Worm (Caenorhabditis elegans) whole organism, L1 larva: ENCODE data around the gene Y17D7B.2.

ENCODE experiments used
- C04F5.9 ChIP-seq: sonication (generic microtip); optimal IDR thresholded peaks from 2 replicates; lab custom pipeline; 2016; ENCODE audit warnings: missing genetic modification characterization, missing compliant biosample characterization
- F16B12.6 ChIP-seq: fragments of 150-350 bp; optimal IDR thresholded peaks from 2 replicates; lab custom pipeline; 2014; ENCODE audit warnings: missing biosample characterization, missing genetic modification characterization
- aha-1 ChIP-seq: fragments of 150-350 bp; optimal IDR thresholded peaks from 2 replicates; lab custom pipeline; 2014; ENCODE audit warnings: missing biosample characterization, missing genetic modification characterization
- aly-2 ChIP-seq: fragments of 150-350 bp; optimal IDR thresholded peaks from 2 replicates; lab custom pipeline; 2014; ENCODE audit warnings: missing biosample characterization, missing genetic modification characterization
- ama-1 ChIP-seq: fragments of 150-350 bp; optimal IDR thresholded peaks from 2 replicates; lab custom pipeline; 2014
- blmp-1 ChIP-seq: fragments of 150-350 bp; optimal IDR thresholded peaks from 2 replicates; lab custom pipeline; 2014; ENCODE audit warnings: missing biosample characterization, missing genetic modification characterization
- ceh-82 ChIP-seq, 3 experiments: fragments of 150-350 bp in 1 of 3; sonication (generic microtip) in 2 of 3; optimal IDR thresholded peaks; 2 replicates each; lab custom pipeline; 2014 to 2017; ENCODE audit warnings: missing biosample characterization in 3 of 3, missing genetic modification characterization in 3 of 3
- ceh-88 ChIP-seq: fragments of 200-800 bp; sonication (Bioruptor generic); IDR thresholded peaks from 2 replicates; pipeline ENCODE4 v1.3.6; 2022; ENCODE audit warnings: missing genetic modification characterization, missing compliant biosample characterization
- ceh-90 ChIP-seq: sonication (generic microtip); optimal IDR thresholded peaks from 2 replicates; lab custom pipeline; 2016; ENCODE audit warnings: missing genetic modification characterization, missing compliant biosample characterization
- efl-1 ChIP-seq, 4 experiments: fragments of 150-350 bp; optimal IDR thresholded peaks in 3 of 4; peaks in 1 of 4; 1 replicate in 1 of 4; 2 replicates in 3 of 4; lab custom pipeline; 2014; ENCODE audit warnings: missing biosample characterization in 2 of 4, missing genetic modification characterization in 2 of 4, missing genetic modification reagents in 2 of 4
- egl-13 ChIP-seq: sonication (generic microtip); optimal IDR thresholded peaks from 2 replicates; lab custom pipeline; 2016; ENCODE audit warnings: missing genotype, missing genetic modification reagents, missing genetic modification characterization, missing compliant biosample characterization
- egl-27 ChIP-seq, 2 experiments: fragments of 150-350 bp in 1 of 2; sonication (generic microtip); optimal IDR thresholded peaks; 3 replicates each; lab custom pipeline; 2017 to 2018; ENCODE audit warnings: missing biosample characterization in 2 of 2, missing genetic modification characterization in 2 of 2, missing genetic modification reagents in 2 of 2
- ets-5 ChIP-seq: fragments of 200-800 bp; sonication (Bioruptor generic); IDR thresholded peaks from 2 replicates; pipeline ENCODE4 v1.3.6; 2022; ENCODE audit warnings: missing genetic modification characterization, missing compliant biosample characterization
- fkh-10 ChIP-seq: sonication (generic microtip); optimal IDR thresholded peaks from 2 replicates; lab custom pipeline; 2017; ENCODE audit warnings: missing biosample characterization, missing genetic modification reagents, missing genetic modification characterization
- jun-1 ChIP-seq: fragments of 150-350 bp; optimal IDR thresholded peaks from 2 replicates; lab custom pipeline; 2014; ENCODE audit warnings: missing biosample characterization, missing genetic modification reagents, missing genetic modification characterization
- lin-15B ChIP-seq: fragments of 150-350 bp; sonication (generic microtip); optimal IDR thresholded peaks from 3 replicates; lab custom pipeline; 2014; ENCODE audit warnings: missing biosample characterization, missing genetic modification characterization
- lir-3 ChIP-seq: sonication (generic microtip); optimal IDR thresholded peaks from 2 replicates; lab custom pipeline; 2016; ENCODE audit warnings: mild to moderate bottlenecking, missing genetic modification characterization, moderate library complexity, missing compliant biosample characterization; ENCODE audit not compliant: poor library complexity
- lsy-2 ChIP-seq, 2 experiments: fragments of 150-350 bp; optimal IDR thresholded peaks; 2 replicates each; lab custom pipeline; 2014; ENCODE audit warnings: missing biosample characterization in 2 of 2, missing genetic modification characterization in 2 of 2
- mab-9 ChIP-seq: fragments of 200-800 bp; sonication (Bioruptor generic); IDR thresholded peaks from 2 replicates; pipeline ENCODE4 v1.3.6; 2022; ENCODE audit warnings: missing genetic modification reagents, missing genetic modification characterization, missing compliant biosample characterization
- mef-2 ChIP-seq: fragments of 150-350 bp; optimal IDR thresholded peaks from 2 replicates; lab custom pipeline; 2014; ENCODE audit warnings: missing biosample characterization, missing genetic modification characterization
- mep-1 ChIP-seq: fragments of 150-350 bp; optimal IDR thresholded peaks from 2 replicates; lab custom pipeline; 2014; ENCODE audit warnings: missing biosample characterization, missing genetic modification characterization
- nhr-12 ChIP-seq: sonication (generic microtip); optimal IDR thresholded peaks from 2 replicates; lab custom pipeline; 2017; ENCODE audit warnings: missing biosample characterization, missing genetic modification characterization
- nhr-19 ChIP-seq: fragments of 200-800 bp; sonication (Bioruptor generic); conservative IDR thresholded peaks from 2 replicates; pipeline ENCODE4 v1.3.6; 2022; ENCODE audit warnings: missing genetic modification characterization, missing compliant biosample characterization
- nhr-237 ChIP-seq: fragments of 150-350 bp; optimal IDR thresholded peaks from 2 replicates; lab custom pipeline; 2014; ENCODE audit warnings: missing biosample characterization, missing genetic modification characterization
- nhr-71 ChIP-seq: sonication (generic microtip); optimal IDR thresholded peaks from 2 replicates; lab custom pipeline; 2016; ENCODE audit warnings: mild to moderate bottlenecking, missing genetic modification characterization, moderate library complexity, missing compliant biosample characterization
- nhr-84 ChIP-seq: sonication (generic microtip); optimal IDR thresholded peaks from 2 replicates; lab custom pipeline; 2017; ENCODE audit warnings: missing biosample characterization, missing genetic modification characterization
- nhr-90 ChIP-seq: sonication (generic microtip); optimal IDR thresholded peaks from 2 replicates; lab custom pipeline; 2016; ENCODE audit warnings: mild to moderate bottlenecking, missing genetic modification characterization, missing compliant biosample characterization; ENCODE audit not compliant: poor library complexity
- skn-1 ChIP-seq: fragments of 150-350 bp; optimal IDR thresholded peaks from 2 replicates; lab custom pipeline; 2014; ENCODE audit warnings: missing biosample characterization, missing genetic modification characterization
- sox-4 ChIP-seq: sonication (generic microtip); optimal IDR thresholded peaks from 2 replicates; lab custom pipeline; 2016; ENCODE audit warnings: missing genetic modification characterization, missing compliant biosample characterization
- sup-37 ChIP-seq: fragments of 200-800 bp; sonication (Bioruptor generic); optimal IDR thresholded peaks from 2 replicates; lab custom pipeline; 2018; ENCODE audit warnings: mild to moderate bottlenecking, missing genetic modification characterization, missing compliant biosample characterization
- swsn-7 ChIP-seq: sonication (generic microtip); optimal IDR thresholded peaks from 2 replicates; lab custom pipeline; 2016; ENCODE audit warnings: missing genetic modification characterization, missing compliant biosample characterization
- tbx-2 ChIP-seq: sonication (generic microtip); optimal IDR thresholded peaks from 2 replicates; lab custom pipeline; 2016; ENCODE audit warnings: missing genetic modification characterization, missing compliant biosample characterization
- unc-130 ChIP-seq: fragments of 150-350 bp; optimal IDR thresholded peaks from 2 replicates; lab custom pipeline; 2017; ENCODE audit warnings: missing biosample characterization, missing genetic modification characterization, inconsistent platforms
- unc-30 ChIP-seq: sonication (generic microtip); optimal IDR thresholded peaks from 2 replicates; lab custom pipeline; 2017; ENCODE audit warnings: missing biosample characterization, missing genetic modification characterization
- unc-86 ChIP-seq: sonication (generic microtip); optimal IDR thresholded peaks from 2 replicates; lab custom pipeline; 2016; ENCODE audit warnings: missing genetic modification characterization, missing compliant biosample characterization
- vab-15 ChIP-seq: sonication (generic microtip); optimal IDR thresholded peaks from 2 replicates; lab custom pipeline; 2017; ENCODE audit warnings: missing genotype, mild to moderate bottlenecking, missing genetic modification characterization, missing compliant biosample characterization
- ztf-11 ChIP-seq, 2 experiments: sonication (generic microtip); optimal IDR thresholded peaks; 2 replicates each; lab custom pipeline; 2016 to 2017; ENCODE audit warnings: missing genetic modification characterization in 2 of 2, missing biosample characterization in 1 of 2, missing compliant biosample characterization in 1 of 2
- ztf-4 ChIP-seq: fragments of 150-350 bp; optimal IDR thresholded peaks from 2 replicates; lab custom pipeline; 2014; ENCODE audit warnings: missing biosample characterization, missing genetic modification characterization

The Y17D7B.2 gene

DNA sequence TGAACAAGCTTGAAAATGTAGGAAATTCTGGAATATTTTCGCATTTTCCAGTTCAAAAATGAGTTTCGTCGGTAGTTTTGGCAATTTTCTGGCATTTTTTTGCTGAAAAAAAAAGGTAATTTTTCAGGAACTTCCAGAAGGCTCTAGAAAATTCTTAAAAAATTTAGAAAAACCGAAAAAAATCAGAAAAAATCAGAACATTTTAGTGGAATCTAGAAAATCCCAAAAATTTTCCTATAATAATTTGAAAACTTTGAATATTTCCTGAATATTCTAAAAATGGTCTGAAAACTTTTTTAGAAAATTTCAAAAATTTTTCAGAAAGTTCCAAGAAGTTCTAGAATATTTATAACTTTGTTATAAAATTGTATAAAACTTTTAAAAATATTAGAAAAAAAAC is 845 bp upstream of the Y17D7B.2 start, which contains the start of gene Y17D7B.3:
Y17D7B.3 (minus strand) TSS at position 101 of the 400 bp plus-strand sequence.
- TF ChIP-seq egl-27 (tag; optimal IDR thresholded peaks at IDR 0.05; lab: Kevin White, UChicago) (no peak), unc-130 (no peak), mef-2 (tag; lab: Kevin White, UChicago) (no peak), unc-86 (tag; lab: Kevin White, UChicago) (no peak), tbx-2 (tag; lab: Kevin White, UChicago) (no peak), efl-1 (optimal IDR thresholded peaks at IDR 0.05; lab: Kevin White, UChicago) (no peak), efl-1 (GFP tag; optimal IDR thresholded peaks at IDR 0.05 in 1 of 2; lab: Kevin White, UChicago) (no peak), mep-1 (tag; lab: Kevin White, UChicago) (no peak), ztf-11 (tag; optimal IDR thresholded peaks at IDR 0.05; lab: Kevin White, UChicago) (no peak), jun-1 (no peak), ama-1 (lab: Kevin White, UChicago) (no peak)

DNA sequence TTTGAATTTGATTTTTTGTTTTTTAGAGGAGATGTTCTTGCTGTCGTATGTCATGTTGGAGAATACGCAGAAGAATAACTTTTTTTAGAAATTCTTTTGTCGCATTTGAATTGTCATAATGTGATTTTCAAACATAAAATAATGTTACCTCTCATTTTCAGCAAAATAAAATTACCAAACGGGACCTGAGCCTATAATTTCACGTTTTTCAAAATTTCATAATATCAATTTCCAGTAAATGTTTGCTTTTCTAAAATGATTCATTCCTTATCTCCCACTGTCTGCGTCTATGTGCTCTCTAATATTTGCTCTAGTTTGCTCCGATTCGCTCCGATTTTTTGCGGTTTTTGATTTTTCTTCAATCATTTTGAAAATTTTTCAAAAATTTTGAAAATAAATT is 3.1 kb downstream of the Y17D7B.2 start, which contains the start of gene nhr-231:
nhr-231 (plus strand) TSS at position 301 of the 400 bp plus-strand sequence.
- TF ChIP-seq ets-5 (GFP tag; lab: Robert Waterston, UW) (no peak), nhr-12 (tag; lab: Kevin White, UChicago) (no peak), blmp-1 (tag; lab: Kevin White, UChicago) (no peak), ceh-88 (no peak), ceh-82 (tag; optimal IDR thresholded peaks at IDR 0.05; lab: Kevin White, UChicago) (no peak), mab-9 (GFP tag; lab: Robert Waterston, UW) (no peak), aly-2 (tag; lab: Kevin White, UChicago) (no peak), F16B12.6 (tag; lab: Kevin White, UChicago) (no peak), mep-1 (tag; lab: Kevin White, UChicago) (no peak), nhr-90 (tag; lab: Kevin White, UChicago) (no peak), egl-27 (tag; optimal IDR thresholded peaks at IDR 0.05; lab: Kevin White, UChicago) (no peak), fkh-10 (GFP tag; lab: Kevin White, UChicago) (no peak), sup-37 (GFP tag; lab: Kevin White, UChicago) (no peak), nhr-237 (tag; lab: Kevin White, UChicago) (no peak)

DNA sequence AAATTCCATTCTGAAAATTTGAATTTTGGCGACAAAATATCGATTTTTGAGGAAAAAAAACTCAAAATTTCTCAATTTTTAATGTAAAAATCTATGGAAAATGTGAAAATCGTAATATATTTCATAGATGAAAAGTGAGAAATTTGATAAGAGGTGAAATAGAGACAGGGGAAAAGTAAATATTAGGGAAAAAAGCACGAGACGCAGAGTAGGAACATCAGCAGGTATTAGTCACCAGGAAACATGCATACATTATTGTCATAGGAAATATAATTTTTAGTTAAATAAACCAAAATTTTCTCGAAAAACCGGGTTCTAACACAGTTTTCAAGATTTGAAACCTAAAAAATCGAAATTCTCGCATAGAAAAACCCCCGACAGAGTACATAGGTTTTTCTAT is 13.3 kb downstream of the Y17D7B.2 start, which contains the start of gene nhr-170:
nhr-170 (minus strand) TSS at position 16 of the 400 bp plus-strand sequence.
- no peak for TF ChIP-seq lsy-2 (tag; optimal IDR thresholded peaks at IDR 0.05; lab: Kevin White, UChicago)
- no peak for TF ChIP-seq lin-15B (tag; lab: Kevin White, UChicago)
- no peak for TF ChIP-seq swsn-7 (tag; lab: Kevin White, UChicago)
- TF ChIP-seq skn-1 (tag; lab: Kevin White, UChicago) = no peak
- no peak for TF ChIP-seq unc-30 (tag; lab: Kevin White, UChicago)
- TF ChIP-seq C04F5.9 = no peak
- TF ChIP-seq, all 84 proteins: peak for 0

DNA sequence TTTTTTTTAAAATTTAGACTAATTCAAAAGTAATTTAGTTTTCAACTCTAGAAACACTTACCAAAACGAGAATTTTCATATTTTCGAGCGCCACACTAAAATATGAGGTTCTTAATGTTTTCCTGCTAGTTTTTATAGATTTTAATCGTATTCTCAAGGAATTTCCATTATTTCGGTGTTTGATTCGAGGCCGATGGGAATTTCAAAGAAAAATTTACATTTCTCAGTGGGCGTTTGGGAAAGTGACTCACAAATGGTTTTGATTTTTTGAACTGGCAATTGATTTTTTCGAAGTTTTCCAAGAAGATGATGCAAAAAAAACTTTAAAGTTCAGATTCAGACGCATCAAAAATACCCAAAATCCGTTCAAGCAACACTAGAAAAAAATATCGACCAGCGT is 14.5 kb downstream of the Y17D7B.2 start, which contains the start of gene C54E10.11:
C54E10.11 (minus strand) TSS at position 101 of the 400 bp plus-strand sequence.
- TF ChIP-seq aly-2 (tag; lab: Kevin White, UChicago) = no peak
- TF ChIP-seq aha-1 = no peak
- TF ChIP-seq ceh-88 = no peak
- TF ChIP-seq unc-86 (tag; lab: Kevin White, UChicago) = no peak
- no peak for TF ChIP-seq sox-4 (tag; lab: Kevin White, UChicago)
- no peak for TF ChIP-seq efl-1 (optimal IDR thresholded peaks at IDR 0.05; lab: Kevin White, UChicago)
- no peak for TF ChIP-seq efl-1 (GFP tag; optimal IDR thresholded peaks at IDR 0.05 in 1 of 2; lab: Kevin White, UChicago)
- no peak for TF ChIP-seq lir-3 (tag; lab: Kevin White, UChicago)
- no peak for TF ChIP-seq ztf-11 (tag; optimal IDR thresholded peaks at IDR 0.05; lab: Kevin White, UChicago)
- no peak for TF ChIP-seq vab-15
- no peak for TF ChIP-seq egl-13
- no peak for TF ChIP-seq nhr-84 (tag; lab: Kevin White, UChicago)
- TF ChIP-seq jun-1 = no peak
- no peak for TF ChIP-seq nhr-71
- no peak for TF ChIP-seq nhr-19 (GFP tag; lab: Robert Waterston, UW)
- no peak for TF ChIP-seq sup-37 (GFP tag; lab: Kevin White, UChicago)
- no peak for TF ChIP-seq ceh-90 (tag; lab: Kevin White, UChicago)
- TF ChIP-seq ztf-4 (tag; lab: Kevin White, UChicago) = no peak
